Worm (Caenorhabditis elegans): ENCODE results near the gene F15D4.5.

Gene F15D4.5

DNA sequence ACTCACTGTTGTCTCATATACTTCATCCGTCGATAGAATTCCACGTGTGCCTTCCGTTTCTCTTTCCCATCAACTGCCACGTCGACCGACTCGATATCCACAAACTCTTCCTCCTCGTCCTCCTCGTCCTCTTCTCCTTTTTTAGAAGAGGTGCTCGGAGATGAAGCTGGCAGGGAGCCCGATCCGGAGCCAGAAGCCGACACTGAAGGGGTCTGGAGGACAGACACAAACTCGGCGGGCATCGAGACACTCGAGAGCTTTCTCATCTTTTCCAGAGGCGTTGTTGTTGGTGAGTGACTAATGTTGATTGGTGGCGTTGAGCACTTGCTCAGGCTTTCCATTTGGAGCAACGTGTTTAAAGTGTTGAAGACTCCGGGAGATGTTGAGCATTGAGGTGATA, 37.4 kb downstream of the F15D4.5 start:
- TF ChIP-seq F37B4.10 (GFP tag; IDR thresholded peaks at IDR 0.05) = no peak
- TF ChIP-seq nfya-2 (GFP tag; IDR thresholded peaks at IDR 0.05) = no peak
- no peak for TF ChIP-seq tlf-1 (GFP tag; optimal IDR thresholded peaks at IDR 0.05)
- TF ChIP-seq Y53G8AR.9 (GFP tag; conservative IDR thresholded peaks at IDR 0.05) = no peak
- TF ChIP-seq hsf-1 (GFP tag; IDR thresholded peaks at IDR 0.05) = no peak
- peak; percentile 78 for TF ChIP-seq zfh-2 (GFP tag; conservative IDR thresholded peaks at IDR 0.05)

DNA sequence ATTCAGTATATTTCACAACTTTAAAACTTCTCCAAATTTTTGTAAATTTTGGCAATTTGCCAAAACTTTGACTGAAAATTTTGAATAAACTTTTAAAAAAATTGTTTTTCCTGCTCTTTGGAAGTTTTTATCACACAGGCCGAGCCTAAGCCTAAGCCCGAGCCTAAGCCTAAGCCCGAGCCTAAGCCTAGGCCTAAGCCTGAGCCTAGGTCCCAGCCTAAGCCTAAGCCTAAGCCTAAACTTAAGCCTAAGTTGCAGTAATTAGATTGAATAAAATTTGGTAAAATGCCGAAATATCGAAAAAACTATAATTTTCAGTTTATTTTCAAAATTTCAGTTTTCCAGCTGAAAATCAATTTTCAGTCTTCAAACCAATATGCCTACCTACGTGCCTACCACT, 38.3 kb downstream of the F15D4.5 start:
- no peak for TF ChIP-seq pha-4 (tag; optimal IDR thresholded peaks at IDR 0.05)
- TF ChIP-seq ztf-26 (tag; optimal IDR thresholded peaks at IDR 0.05) = no peak
- no peak for TF ChIP-seq nhr-120 (GFP tag; IDR thresholded peaks at IDR 0.05)
- no peak for TF ChIP-seq Y67H2A.10 (GFP tag; conservative IDR thresholded peaks at IDR 0.05)
- TF ChIP-seq aptf-3 (GFP tag; IDR thresholded peaks at IDR 0.05) = no peak
- TF ChIP-seq F55B11.4 (tag; optimal IDR thresholded peaks at IDR 0.05; ENCODE audit: borderline replicate concordance, insufficient read depth) = no peak
- no peak for TF ChIP-seq hrde-1 (tag; optimal IDR thresholded peaks at IDR 0.05; ENCODE audit: borderline replicate concordance)
- TF ChIP-seq ccch-3 (GFP tag; optimal IDR thresholded peaks at IDR 0.05) = no peak
- no peak for TF ChIP-seq C06A6.2 (GFP tag; conservative IDR thresholded peaks at IDR 0.05)
- no peak for TF ChIP-seq K11D2.4 (GFP tag; IDR thresholded peaks at IDR 0.05)
- TF ChIP-seq bed-2 (GFP tag; IDR thresholded peaks at IDR 0.05) = no peak
- no peak for TF ChIP-seq athp-1 (tag; optimal IDR thresholded peaks at IDR 0.05)
- TF ChIP-seq fkh-3 (tag; optimal IDR thresholded peaks at IDR 0.05) = no peak
- TF ChIP-seq F33H1.4 (GFP tag; IDR thresholded peaks at IDR 0.05) = no peak
- TF ChIP-seq F22D6.2 (tag; optimal IDR thresholded peaks at IDR 0.05) = no peak
- TF ChIP-seq lsy-27 (tag; optimal IDR thresholded peaks at IDR 0.05; ENCODE audit: borderline replicate concordance, insufficient read depth) = no peak
- no peak for TF ChIP-seq lsl-1 (GFP tag; optimal IDR thresholded peaks at IDR 0.05)

DNA sequence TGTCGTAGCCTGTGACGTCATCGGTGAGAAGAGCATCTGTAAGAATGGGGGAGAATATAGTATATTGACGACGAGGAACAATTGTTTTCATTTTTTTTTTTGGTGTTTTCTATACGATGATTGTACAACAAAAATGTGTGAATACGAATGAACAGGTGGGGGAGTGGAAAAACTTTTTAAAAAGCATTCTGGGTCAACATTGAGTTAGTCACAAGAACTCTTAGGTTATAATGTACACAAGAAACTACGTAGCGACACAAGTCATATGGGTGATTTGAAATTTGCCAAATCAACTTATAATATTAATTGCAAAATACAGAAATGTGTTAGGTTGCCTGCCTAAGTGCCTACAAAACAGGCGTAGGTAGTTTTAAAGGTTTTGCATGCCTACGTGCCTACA, 39.0 kb downstream of the F15D4.5 start:
- TF ChIP-seq Y67H2A.10 (GFP tag; conservative IDR thresholded peaks at IDR 0.05) = no peak
- no peak for TF ChIP-seq ztf-3 (GFP tag; optimal IDR thresholded peaks at IDR 0.05)
- TF ChIP-seq B0019.2 (GFP tag; conservative IDR thresholded peaks at IDR 0.05) = no peak

DNA sequence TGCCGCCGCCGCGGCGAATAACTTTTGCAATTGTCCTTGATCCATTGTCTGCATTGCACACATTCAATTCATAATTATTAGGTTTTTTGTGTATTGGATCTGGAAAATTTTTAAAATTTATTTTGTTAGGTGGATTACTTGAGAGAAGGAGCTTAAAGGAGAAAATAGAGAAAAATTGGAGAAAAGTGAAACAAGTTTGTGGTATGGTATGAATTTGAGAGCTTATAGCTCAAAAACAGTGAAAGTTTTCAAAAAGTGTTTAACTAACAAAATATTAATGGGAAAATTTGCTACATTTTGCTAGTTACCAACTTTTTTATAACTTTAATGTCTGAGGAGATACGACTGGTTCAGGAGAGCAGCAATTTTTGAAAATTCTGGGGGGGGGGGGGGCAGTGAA, 40.6 kb downstream of the F15D4.5 start, which contains the start of gene ztf-22:
Gene ztf-22 (minus strand): TSS at position 101 of the 400 bp plus-strand sequence.
- TF ChIP-seq K12H6.12 (tag; optimal IDR thresholded peaks at IDR 0.05) = no peak

DNA sequence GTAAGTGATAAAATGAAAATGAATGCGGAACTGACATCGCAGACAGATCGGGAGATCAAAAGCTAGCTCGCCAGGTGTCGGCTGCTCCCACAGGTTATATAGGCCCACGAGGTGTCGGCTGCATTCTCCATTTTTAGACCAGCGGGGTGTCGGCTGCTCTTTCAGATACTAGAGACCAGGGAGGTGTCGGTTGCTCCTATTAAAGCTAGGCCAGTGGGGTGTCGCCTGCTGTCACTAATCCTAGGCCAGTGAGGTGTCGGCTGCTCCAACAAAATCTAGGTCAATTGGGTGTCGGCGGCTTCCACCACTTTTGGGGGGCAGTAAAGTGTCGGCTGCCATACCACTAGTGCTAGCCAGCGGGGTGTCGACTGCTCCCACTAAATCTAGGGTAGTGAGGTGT, 44.7 kb downstream of the F15D4.5 start:
- TF ChIP-seq bed-1 (GFP tag; IDR thresholded peaks at IDR 0.05) (0 out of 2 replicates have a peak, but pooled peaks have one; percentile 65), zfh-2 (GFP tag; conservative IDR thresholded peaks at IDR 0.05) (peak; percentile 72), ceh-100 (GFP tag; IDR thresholded peaks at IDR 0.05) (no peak), ceh-79 (tag; optimal IDR thresholded peaks at IDR 0.05) (peak; percentile 24), cebp-1 (GFP tag; IDR thresholded peaks at IDR 0.05) (no peak), cebp-1 (tag; optimal IDR thresholded peaks at IDR 0.05) (peak; percentile 1), madf-3 (GFP tag; IDR thresholded peaks at IDR 0.05) (0 out of 2 replicates have a peak, but pooled peaks have one; percentile 13), F39B2.1 (GFP tag; IDR thresholded peaks at IDR 0.05) (no peak), Y67H2A.10 (GFP tag; conservative IDR thresholded peaks at IDR 0.05) (0 out of 2 replicates have a peak, but pooled peaks have one; percentile 24), snpc-4 (GFP tag; optimal IDR thresholded peaks at IDR 0.05) (no peak), snpc-4 (tag; optimal IDR thresholded peaks at IDR 0.05) (peak in 2 of 4 experiments; percentile 49 to 78)
